Fruit fly (Drosophila melanogaster): ENCODE results near the gene CG42688.

CG42688 gene

dm6 chr2L:19154893-19155389 is 27.7 kb downstream of the CG42688 start (continued):
- TF ChIP-seq Hsf (GFP tag; optimal IDR thresholded peaks at IDR 0.05), result no peak
- no peak for TF ChIP-seq CG31365 (tag; optimal IDR thresholded peaks at IDR 0.05)
- TF ChIP-seq CG11093 (GFP tag; IDR thresholded peaks at IDR 0.05), result no peak
- TF ChIP-seq bbx (GFP tag; IDR thresholded peaks at IDR 0.05; ENCODE audit: partially characterized antibody), result no peak
- peak in 1 of 2 experiments; percentile 22 for TF ChIP-seq Trl (optimal IDR thresholded peaks at IDR 0.05)
- TF ChIP-seq Trl (GFP tag; optimal IDR thresholded peaks at IDR 0.05), result no peak
- no peak for TF ChIP-seq CG17912 (GFP tag; optimal IDR thresholded peaks at IDR 0.05)
- peak in 1 of 3 experiments; percentile 64 for TF ChIP-seq Stat92E (GFP tag; optimal IDR thresholded peaks at IDR 0.05)
- peak; percentile 3 for TF ChIP-seq emc (GFP tag; optimal IDR thresholded peaks at IDR 0.05)
- no peak for TF ChIP-seq CG7357 (GFP tag; IDR thresholded peaks at IDR 0.05)
- no peak for TF ChIP-seq CG16779 (GFP tag; IDR thresholded peaks at IDR 0.05)
- no peak for TF ChIP-seq CG8765 (GFP tag; IDR thresholded peaks at IDR 0.05)
- TF ChIP-seq Tbp (GFP tag; optimal IDR thresholded peaks at IDR 0.05), result no peak
- TF ChIP-seq Deaf1 (tag; optimal IDR thresholded peaks at IDR 0.05), result peak; percentile 13
- no peak for TF ChIP-seq CG17186 (GFP tag; optimal IDR thresholded peaks at IDR 0.05)
- TF ChIP-seq Abd-B (GFP tag; optimal IDR thresholded peaks at IDR 0.05), result peak; percentile 57
- TF ChIP-seq h (optimal IDR thresholded peaks at IDR 0.05), result no peak
- TF ChIP-seq pho (GFP tag; optimal IDR thresholded peaks at IDR 0.05), result no peak
- TF ChIP-seq CG13894 (tag; optimal IDR thresholded peaks at IDR 0.05), result peak; percentile 26
- TF ChIP-seq CG4854 (GFP tag; optimal IDR thresholded peaks at IDR 0.05), result no peak
- no peak for TF ChIP-seq luna (GFP tag; optimal IDR thresholded peaks at IDR 0.05)
- no peak for TF ChIP-seq CG13296 (GFP tag; optimal IDR thresholded peaks at IDR 0.05)
- TF ChIP-seq Vsx1 (GFP tag; optimal IDR thresholded peaks at IDR 0.05), result peak; percentile 2
- TF ChIP-seq Blimp-1 (GFP tag; optimal IDR thresholded peaks at IDR 0.05), result no peak
- TF ChIP-seq CG1603 (tag; optimal IDR thresholded peaks at IDR 0.05), result peak; percentile 9
- TF ChIP-seq CG1024 (GFP tag; IDR thresholded peaks at IDR 0.05), result no peak
- no peak for TF ChIP-seq CG18764 (GFP tag; optimal IDR thresholded peaks at IDR 0.05)
- no peak for TF ChIP-seq CG15073 (GFP tag; optimal IDR thresholded peaks at IDR 0.05)
- no peak for TF ChIP-seq CG18619 (GFP tag; optimal IDR thresholded peaks at IDR 0.05)
- no peak for TF ChIP-seq CG3281 (GFP tag; optimal IDR thresholded peaks at IDR 0.05)
- no peak for TF ChIP-seq Dp (GFP tag; optimal IDR thresholded peaks at IDR 0.05)
- TF ChIP-seq CG3838 (GFP tag; optimal IDR thresholded peaks at IDR 0.05), result no peak
- no peak for TF ChIP-seq hkb (optimal IDR thresholded peaks at IDR 0.05)
- TF ChIP-seq hkb (GFP tag; IDR thresholded peaks at IDR 0.05), result no peak
- no peak for TF ChIP-seq schlank (tag; optimal IDR thresholded peaks at IDR 0.05)

- TF ChIP-seq Adf1 (GFP tag; IDR thresholded peaks at IDR 0.05), result peak; percentile 78
- no peak for TF ChIP-seq Xrp1 (GFP tag; IDR thresholded peaks at IDR 0.05)
- no peak for TF ChIP-seq psq (GFP tag; optimal IDR thresholded peaks at IDR 0.05)
- 0 out of 4 replicates have a peak, but pooled peaks have one; percentile 60 for TF ChIP-seq chinmo (GFP tag; IDR thresholded peaks at IDR 0.05; ENCODE audit: partially characterized antibody)
These were observed 36.0 kb downstream of the CG42688 start for dm6 chr2L:19146645-19147044.

dm6 chr2L:19146047-19146446 is 36.6 kb downstream of the CG42688 start:
- no peak for TF ChIP-seq CG11696 (GFP tag; IDR thresholded peaks at IDR 0.05)
- TF ChIP-seq ci (GFP tag; IDR thresholded peaks at IDR 0.05), result 0 out of 3 replicates have a peak, but pooled peaks have one; percentile 23
- TF ChIP-seq CG6689 (GFP tag; IDR thresholded peaks at IDR 0.05), result no peak
- no peak for TF ChIP-seq CG30020 (tag; optimal IDR thresholded peaks at IDR 0.05)
- TF ChIP-seq CG7786 (GFP tag; optimal IDR thresholded peaks at IDR 0.05), result no peak
- no peak for TF ChIP-seq ara (GFP tag; IDR thresholded peaks at IDR 0.05)
- no peak for TF ChIP-seq klu (GFP tag; IDR thresholded peaks at IDR 0.05)
- TF ChIP-seq Poxn (GFP tag; IDR thresholded peaks at IDR 0.05), result no peak
- no peak for TF ChIP-seq CG9876 (GFP tag; optimal IDR thresholded peaks at IDR 0.05)
- TF ChIP-seq abd-A (tag; optimal IDR thresholded peaks at IDR 0.05), result peak; percentile 12
- TF ChIP-seq CG18476 (GFP tag; optimal IDR thresholded peaks at IDR 0.05), result no peak
- no peak for TF ChIP-seq CG33213 (GFP tag; optimal IDR thresholded peaks at IDR 0.05)
- no peak for TF ChIP-seq mld (GFP tag; IDR thresholded peaks at IDR 0.05; ENCODE audit: partially characterized antibody)
- TF ChIP-seq bcd (GFP tag; optimal IDR thresholded peaks at IDR 0.05), result no peak
- TF ChIP-seq chinmo (GFP tag; IDR thresholded peaks at IDR 0.05; ENCODE audit: partially characterized antibody), result 0 out of 4 replicates have a peak, but pooled peaks have one; percentile 63

All from whole organism, embryonic.